Worm (Caenorhabditis elegans) whole organism, L2 larva: ENCODE measurements around the gene fat-2.

Experiments
- ceh-16 ChIP-seq: fragments of 150-350 bp; optimal IDR thresholded peaks from 2 replicates; lab custom pipeline; 2014; ENCODE audit warnings: missing biosample characterization, missing genetic modification characterization
- elt-3 ChIP-seq: sonication (generic microtip); optimal IDR thresholded peaks from 2 replicates; lab custom pipeline; 2017; ENCODE audit warnings: missing biosample characterization, missing genetic modification characterization
- lin-39 ChIP-seq: fragments of 150-350 bp; optimal IDR thresholded peaks from 2 replicates; lab custom pipeline; 2014; ENCODE audit warnings: missing biosample characterization, missing genetic modification reagents, missing genetic modification characterization
- sma-3 ChIP-seq: sonication (generic microtip); optimal IDR thresholded peaks from 2 replicates; lab custom pipeline; 2016; ENCODE audit warnings: missing genetic modification reagents, missing genetic modification characterization, missing compliant biosample characterization
- unc-62 ChIP-seq: fragments of 150-350 bp; optimal IDR thresholded peaks from 2 replicates; lab custom pipeline; 2014; ENCODE audit warnings: missing biosample characterization, missing genetic modification reagents, missing genetic modification characterization

- TF ChIP-seq elt-3 (tag; lab: Kevin White, UChicago) (no peak), ceh-16 (no peak), sma-3 (GFP tag; lab: Kevin White, UChicago) (no peak), unc-62 (GFP tag; lab: Kevin White, UChicago) (no peak), lin-39 (tag; lab: Kevin White, UChicago) (no peak)
These were observed 18.9 kb downstream of the fat-2 start, which contains the start of gene W02A2.5 for ce11 chrIV:13342555-13342954.
